Worm (Caenorhabditis elegans) whole organism, L2 larva: ENCODE data around the gene sqst-1.

Experiments
- C34F6.9 ChIP-seq: fragments of 150-350 bp; optimal IDR thresholded peaks from 2 replicates; lab custom pipeline; 2014; ENCODE audit warnings: missing biosample characterization, missing genetic modification characterization
- F13H6.1 ChIP-seq: sonication (generic microtip); optimal IDR thresholded peaks from 2 replicates; lab custom pipeline; 2016; ENCODE audit warnings: missing genetic modification characterization, missing compliant biosample characterization
- R02D3.7 ChIP-seq: fragments of 150-350 bp; optimal IDR thresholded peaks from 2 replicates; lab custom pipeline; 2014; ENCODE audit warnings: missing biosample characterization, missing genetic modification characterization
- Y55F3AM.14 ChIP-seq: fragments of 200-800 bp; sonication (Bioruptor generic); optimal IDR thresholded peaks from 2 replicates; lab custom pipeline; 2018; ENCODE audit warnings: mild to moderate bottlenecking, missing genetic modification characterization, missing compliant biosample characterization
- ZK546.5 ChIP-seq: sonication (generic microtip); optimal IDR thresholded peaks from 2 replicates; lab custom pipeline; 2017; ENCODE audit warnings: missing biosample characterization, missing genetic modification characterization
- alr-1 ChIP-seq: fragments of 150-350 bp; optimal IDR thresholded peaks from 2 replicates; lab custom pipeline; 2014; ENCODE audit warnings: missing biosample characterization, missing genetic modification characterization
- aly-2 ChIP-seq: fragments of 150-350 bp; optimal IDR thresholded peaks from 2 replicates; lab custom pipeline; 2014; ENCODE audit warnings: missing biosample characterization, missing genetic modification characterization
- ama-1 ChIP-seq: fragments of 150-350 bp; optimal IDR thresholded peaks from 2 replicates; lab custom pipeline; 2018; ENCODE audit warnings: inconsistent platforms
- blmp-1 ChIP-seq: sonication (generic microtip); optimal IDR thresholded peaks from 2 replicates; lab custom pipeline; 2017; ENCODE audit warnings: missing genetic modification characterization, mild to moderate bottlenecking, missing compliant biosample characterization, antibody characterized with exemption, moderate library complexity; ENCODE audit not compliant: insufficient read depth
- ceh-82 ChIP-seq: fragments of 150-350 bp; optimal IDR thresholded peaks from 2 replicates; lab custom pipeline; 2014; ENCODE audit warnings: missing biosample characterization, missing genetic modification characterization
- crh-2 ChIP-seq: sonication (generic microtip); optimal IDR thresholded peaks from 2 replicates; lab custom pipeline; 2017; ENCODE audit warnings: missing biosample characterization, missing genetic modification characterization
- dmd-4 ChIP-seq: sonication (generic microtip); optimal IDR thresholded peaks from 2 replicates; lab custom pipeline; 2017; ENCODE audit warnings: missing biosample characterization, missing genetic modification characterization
- egl-27 ChIP-seq: sonication (generic microtip); optimal IDR thresholded peaks from 3 replicates; lab custom pipeline; 2017; ENCODE audit warnings: missing biosample characterization, missing genetic modification reagents, missing genetic modification characterization
- elt-1 ChIP-seq: fragments of 150-350 bp; optimal IDR thresholded peaks from 2 replicates; lab custom pipeline; 2014; ENCODE audit warnings: missing biosample characterization, missing genetic modification characterization
- fos-1 ChIP-seq: fragments of 150-350 bp; optimal IDR thresholded peaks from 2 replicates; lab custom pipeline; 2014; ENCODE audit warnings: missing biosample characterization, missing genetic modification characterization
- gmeb-1 ChIP-seq: fragments of 150-350 bp; optimal IDR thresholded peaks from 2 replicates; lab custom pipeline; 2014; ENCODE audit warnings: missing biosample characterization, missing genetic modification characterization
- lin-11 ChIP-seq: fragments of 150-350 bp; sonication (generic microtip); optimal IDR thresholded peaks from 2 replicates; lab custom pipeline; 2014; ENCODE audit warnings: missing biosample characterization, missing genetic modification characterization, inconsistent platforms, mixed read lengths
- lin-13 ChIP-seq: fragments of 150-350 bp; optimal IDR thresholded peaks from 2 replicates; lab custom pipeline; 2014; ENCODE audit warnings: missing biosample characterization, missing genetic modification reagents, missing genetic modification characterization
- lsy-2 ChIP-seq, 2 experiments: fragments of 150-350 bp in 1 of 2; sonication (generic microtip) in 1 of 2; optimal IDR thresholded peaks; 2 replicates each; lab custom pipeline; 2014 to 2017; ENCODE audit warnings: missing biosample characterization in 2 of 2, missing genetic modification characterization in 2 of 2
- mab-5 ChIP-seq: fragments of 150-350 bp; optimal IDR thresholded peaks from 2 replicates; lab custom pipeline; 2014; ENCODE audit warnings: missing biosample characterization, missing genetic modification characterization
- mbf-1 ChIP-seq: sonication (generic microtip); optimal IDR thresholded peaks from 2 replicates; lab custom pipeline; 2017; ENCODE audit warnings: missing biosample characterization, missing genetic modification characterization
- mdl-1 ChIP-seq, 2 experiments: fragments of 150-350 bp in 1 of 2; sonication (generic microtip) in 1 of 2; optimal IDR thresholded peaks; 2 replicates each; lab custom pipeline; 2017; ENCODE audit warnings: missing biosample characterization in 2 of 2, missing genetic modification characterization in 2 of 2
- nhr-10 ChIP-seq: sonication (generic microtip); optimal IDR thresholded peaks from 2 replicates; lab custom pipeline; 2017; ENCODE audit warnings: missing biosample characterization, missing genetic modification characterization
- nhr-11 ChIP-seq: fragments of 150-350 bp; optimal IDR thresholded peaks from 2 replicates; lab custom pipeline; 2014; ENCODE audit warnings: missing biosample characterization, missing genetic modification characterization
- nhr-12 ChIP-seq: fragments of 150-350 bp; optimal IDR thresholded peaks from 2 replicates; lab custom pipeline; 2014; ENCODE audit warnings: missing biosample characterization, missing genetic modification characterization
- nhr-129 ChIP-seq: fragments of 150-350 bp; optimal IDR thresholded peaks from 2 replicates; lab custom pipeline; 2014; ENCODE audit warnings: missing biosample characterization, missing genetic modification characterization
- nhr-21 ChIP-seq: fragments of 150-350 bp; optimal IDR thresholded peaks from 2 replicates; lab custom pipeline; 2014; ENCODE audit warnings: missing biosample characterization, missing genetic modification characterization
- nhr-23 ChIP-seq: fragments of 150-350 bp; optimal IDR thresholded peaks from 2 replicates; lab custom pipeline; 2014; ENCODE audit warnings: missing biosample characterization, missing genetic modification reagents, missing genetic modification characterization
- nhr-237 ChIP-seq: fragments of 150-350 bp; optimal IDR thresholded peaks from 2 replicates; lab custom pipeline; 2014; ENCODE audit warnings: missing biosample characterization, missing genetic modification characterization
- nhr-25 ChIP-seq: fragments of 150-350 bp; sonication (generic microtip); optimal IDR thresholded peaks from 3 replicates; lab custom pipeline; 2014; ENCODE audit warnings: missing biosample characterization, missing genetic modification characterization
- nhr-6 ChIP-seq: fragments of 150-350 bp; optimal IDR thresholded peaks from 2 replicates; lab custom pipeline; 2014; ENCODE audit warnings: missing biosample characterization, missing genetic modification characterization
- nhr-77 ChIP-seq: fragments of 150-350 bp; optimal IDR thresholded peaks from 2 replicates; lab custom pipeline; 2014; ENCODE audit warnings: missing biosample characterization, missing genetic modification characterization
- sem-4 ChIP-seq: fragments of 150-350 bp; optimal IDR thresholded peaks from 2 replicates; lab custom pipeline; 2014; ENCODE audit warnings: missing biosample characterization, missing genetic modification reagents, missing genetic modification characterization
- skn-1 ChIP-seq: sonication (generic microtip); optimal IDR thresholded peaks from 2 replicates; lab custom pipeline; 2017; ENCODE audit warnings: missing biosample characterization, missing genetic modification characterization
- sma-3 ChIP-seq: sonication (generic microtip); optimal IDR thresholded peaks from 2 replicates; lab custom pipeline; 2016; ENCODE audit warnings: missing genetic modification reagents, missing genetic modification characterization, missing compliant biosample characterization
- sma-9 ChIP-seq, 2 experiments: fragments of 150-350 bp in 1 of 2; sonication (generic microtip) in 1 of 2; optimal IDR thresholded peaks; 2 replicates each; lab custom pipeline; 2014 to 2016; ENCODE audit warnings: missing genetic modification characterization in 2 of 2, mild to moderate bottlenecking in 1 of 2, missing biosample characterization in 1 of 2, missing compliant biosample characterization in 1 of 2, missing genetic modification reagents in 1 of 2, moderate library complexity in 1 of 2
- snpc-4 ChIP-seq: fragments of 150-350 bp; optimal IDR thresholded peaks from 2 replicates; lab custom pipeline; 2014; ENCODE audit warnings: missing biosample characterization, missing genetic modification characterization
- unc-39 ChIP-seq: fragments of 150-350 bp; optimal IDR thresholded peaks from 2 replicates; lab custom pipeline; 2014; ENCODE audit warnings: missing biosample characterization, missing genetic modification characterization
- unc-55 ChIP-seq: fragments of 150-350 bp; sonication (generic microtip); optimal IDR thresholded peaks from 3 replicates; lab custom pipeline; 2014; ENCODE audit warnings: missing biosample characterization, missing genetic modification reagents, missing genetic modification characterization
- unc-62 ChIP-seq: fragments of 150-350 bp; optimal IDR thresholded peaks from 2 replicates; lab custom pipeline; 2014; ENCODE audit warnings: missing biosample characterization, missing genetic modification reagents, missing genetic modification characterization
- ztf-1 ChIP-seq: fragments of 200-800 bp; sonication (Bioruptor generic); conservative IDR thresholded peaks from 2 replicates; pipeline ENCODE4 v1.3.6; 2022; ENCODE audit warnings: missing genetic modification characterization, missing compliant biosample characterization

The sqst-1 gene

ce11 chrIV:12010859-12011258 is 23.2 kb upstream of the sqst-1 start, which contains the start of the genes ZK617.26 and unc-22:
Gene ZK617.26 (minus strand): TSS chrIV:12010959.
Gene unc-22 (minus strand): TSS chrIV:12011007.
- TF ChIP-seq nhr-21 (tag; lab: Kevin White, UChicago), result no peak

ce11 chrIV:12012439-12013003 is 21.6 kb upstream of the sqst-1 start:
- TF ChIP-seq sma-9 (GFP tag; optimal IDR thresholded peaks at IDR 0.05; lab: Kevin White, UChicago) (peak; percentile 68), sma-9 (tag; optimal IDR thresholded peaks at IDR 0.05; lab: Kevin White, UChicago) (no peak), nhr-21 (tag; lab: Kevin White, UChicago) (no peak), nhr-129 (tag; lab: Kevin White, UChicago) (peak; percentile 72), unc-55 (GFP tag; lab: Kevin White, UChicago) (no peak), unc-62 (GFP tag; lab: Kevin White, UChicago) (no peak), F13H6.1 (tag; lab: Kevin White, UChicago) (peak; percentile 80), lsy-2 (tag; optimal IDR thresholded peaks at IDR 0.05; lab: Kevin White, UChicago) (peak in 1 of 2 experiments; percentile 6), mbf-1 (tag; lab: Kevin White, UChicago) (no peak), elt-1 (tag; lab: Kevin White, UChicago) (no peak), mab-5 (tag; lab: Kevin White, UChicago) (peak; percentile 18), mdl-1 (tag; optimal IDR thresholded peaks at IDR 0.05; lab: Kevin White, UChicago) (no peak), crh-2 (tag; lab: Kevin White, UChicago) (no peak), lin-13 (GFP tag; lab: Kevin White, UChicago) (no peak), aly-2 (tag; lab: Kevin White, UChicago) (no peak)

- TF ChIP-seq unc-39 (tag; lab: Kevin White, UChicago) (no peak), blmp-1 (no peak), nhr-10 (tag; lab: Kevin White, UChicago) (no peak), egl-27 (tag; lab: Kevin White, UChicago) (no peak), ztf-1 (no peak), nhr-21 (tag; lab: Kevin White, UChicago) (no peak), F13H6.1 (tag; lab: Kevin White, UChicago) (no peak)
Observed at ce11 chrIV:12013120-12013519, 21.0 kb upstream of the sqst-1 start, which contains the start of gene spe-17. Gene spe-17 (plus strand): TSS chrIV:12013420.

- no peak for TF ChIP-seq nhr-25
- no peak for TF ChIP-seq blmp-1
- TF ChIP-seq R02D3.7 (tag; lab: Kevin White, UChicago), result no peak
- TF ChIP-seq unc-55 (GFP tag; lab: Kevin White, UChicago), result no peak
- no peak for TF ChIP-seq alr-1
- TF ChIP-seq Y55F3AM.14 (GFP tag; lab: Kevin White, UChicago), result no peak
Observed at ce11 chrIV:12015586-12015985, 18.5 kb upstream of the sqst-1 start, which contains the start of gene lips-6. Gene lips-6 (minus strand): TSS chrIV:12015686.

DNA sequence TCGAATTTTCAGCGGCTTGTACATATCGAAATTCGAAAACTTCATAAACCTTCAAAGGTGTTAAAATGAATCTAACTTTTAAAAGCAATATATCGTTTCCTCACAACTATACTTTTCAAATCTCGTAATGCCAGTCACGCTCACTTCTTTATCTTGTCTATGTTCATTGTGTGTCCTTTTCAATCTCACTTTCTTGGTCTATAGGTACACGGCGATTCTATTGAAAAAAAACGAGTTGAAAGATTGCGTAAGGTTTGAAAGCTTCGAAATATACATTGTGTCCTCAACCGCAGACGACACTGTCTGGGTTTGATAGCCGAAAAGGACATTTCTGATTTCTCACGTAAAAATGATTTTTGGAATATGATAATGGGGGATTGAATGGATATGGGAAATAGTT is 15.2 kb upstream of the sqst-1 start:
- TF ChIP-seq ceh-82 (tag; lab: Kevin White, UChicago) (no peak), mab-5 (tag; lab: Kevin White, UChicago) (no peak), gmeb-1 (no peak), nhr-12 (no peak), fos-1 (tag; lab: Kevin White, UChicago) (no peak), nhr-6 (tag; lab: Kevin White, UChicago) (no peak), lin-11 (no peak)

DNA sequence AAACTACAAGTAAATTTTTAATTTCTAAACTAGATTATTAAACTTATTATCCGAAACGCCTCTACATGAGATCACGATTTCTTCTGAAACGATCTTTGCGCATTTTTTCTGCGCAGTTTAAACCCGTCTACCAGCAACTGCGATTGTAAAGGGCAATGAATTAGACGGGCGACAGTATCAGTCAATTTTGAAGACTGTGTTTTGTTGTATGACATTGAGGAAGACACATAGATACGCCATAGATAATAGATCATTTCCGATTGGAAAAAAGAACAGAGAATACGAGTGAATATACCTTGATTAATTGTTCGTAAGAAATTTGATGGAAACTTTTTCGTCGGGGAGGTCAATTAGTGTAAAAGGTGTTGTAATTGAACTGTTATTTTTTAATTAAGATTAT is 12.7 kb upstream of the sqst-1 start:
- TF ChIP-seq C34F6.9 (tag; lab: Kevin White, UChicago) (no peak), sma-3 (GFP tag; lab: Kevin White, UChicago) (no peak), F13H6.1 (tag; lab: Kevin White, UChicago) (no peak), crh-2 (tag; lab: Kevin White, UChicago) (no peak), unc-62 (GFP tag; lab: Kevin White, UChicago) (no peak), sem-4 (tag; lab: Kevin White, UChicago) (no peak), nhr-21 (tag; lab: Kevin White, UChicago) (peak; percentile 68), sma-9 (GFP tag; optimal IDR thresholded peaks at IDR 0.05; lab: Kevin White, UChicago) (peak; percentile 65), sma-9 (tag; optimal IDR thresholded peaks at IDR 0.05; lab: Kevin White, UChicago) (no peak), nhr-25 (peak; percentile 80), nhr-11 (tag; lab: Kevin White, UChicago) (no peak), ZK546.5 (tag; lab: Kevin White, UChicago) (no peak), nhr-237 (tag; lab: Kevin White, UChicago) (no peak), lin-13 (GFP tag; lab: Kevin White, UChicago) (no peak), nhr-23 (no peak), ztf-1 (no peak), egl-27 (tag; lab: Kevin White, UChicago) (no peak), nhr-77 (tag; lab: Kevin White, UChicago) (no peak), mbf-1 (tag; lab: Kevin White, UChicago) (no peak), Y55F3AM.14 (GFP tag; lab: Kevin White, UChicago) (no peak), ama-1 (lab: Kevin White, UChicago) (no peak), unc-55 (GFP tag; lab: Kevin White, UChicago) (no peak), skn-1 (tag; lab: Kevin White, UChicago) (no peak), snpc-4 (tag; lab: Kevin White, UChicago) (no peak), mab-5 (tag; lab: Kevin White, UChicago) (no peak), dmd-4 (tag; lab: Kevin White, UChicago) (no peak)
